Worm (Caenorhabditis elegans): ENCODE measurements around the gene ant-1.1.

The ant-1.1 gene

ce11 chrIII:13464493-13465362 lies 1.8 kb downstream of the ant-1.1 start, which contains the start of gene kel-3 (continued):
- peak; percentile 98 for TF ChIP-seq hrde-1 (tag; optimal IDR thresholded peaks at IDR 0.05; ENCODE audit: borderline replicate concordance)
- TF ChIP-seq lag-1 (GFP tag; IDR thresholded peaks at IDR 0.05) = no peak
- peak; percentile 97 for TF ChIP-seq unc-130 (GFP tag; optimal IDR thresholded peaks at IDR 0.05)
- TF ChIP-seq snpc-1.1 (tag; optimal IDR thresholded peaks at IDR 0.05; ENCODE audit: insufficient read depth) = peak; percentile 57
- peak; percentile 92 for TF ChIP-seq F57C9.4 (tag; optimal IDR thresholded peaks at IDR 0.05)
- TF ChIP-seq die-1 (tag; optimal IDR thresholded peaks at IDR 0.05) = peak; percentile 78
- TF ChIP-seq B0019.2 (GFP tag; conservative IDR thresholded peaks at IDR 0.05) = 0 out of 2 replicates have a peak, but pooled peaks have one; percentile 42
- peak; percentile 81 for TF ChIP-seq atf-7 (tag; optimal IDR thresholded peaks at IDR 0.05)
- 0 out of 2 replicates have a peak, but pooled peaks have one; percentile 57 for TF ChIP-seq F37B4.10 (GFP tag; IDR thresholded peaks at IDR 0.05)
- TF ChIP-seq lin-26 (GFP tag; IDR thresholded peaks at IDR 0.05) = peak; percentile 92
- TF ChIP-seq ztf-25 (GFP tag; IDR thresholded peaks at IDR 0.05) = peak; percentile 80

ce11 chrIII:13465918-13466592 lies 3.1 kb downstream of the ant-1.1 start, which contains the start of gene cdk-5:
cdk-5 (minus strand) TSS chrIII:13466342.
- TF ChIP-seq F10E7.11 (tag; optimal IDR thresholded peaks at IDR 0.05) = no peak
- no peak for TF ChIP-seq ZK185.1 (tag; optimal IDR thresholded peaks at IDR 0.05; ENCODE audit: poor library complexity, severe bottlenecking)
- peak; percentile 96 for TF ChIP-seq ztf-18 (tag; optimal IDR thresholded peaks at IDR 0.05)
- no peak for TF ChIP-seq lag-1 (GFP tag; IDR thresholded peaks at IDR 0.05)
- TF ChIP-seq rpc-1 (optimal IDR thresholded peaks at IDR 0.05) = no peak
- no peak for TF ChIP-seq rpc-1 (tag; optimal IDR thresholded peaks at IDR 0.05)
- TF ChIP-seq let-607 (tag; optimal IDR thresholded peaks at IDR 0.05) = peak in 1 of 2 experiments; percentile 46
- TF ChIP-seq rcor-1 (GFP tag; IDR thresholded peaks at IDR 0.05) = peak; percentile 67
- peak; percentile 72; the same call in 1 of the 2 replicates for TF ChIP-seq D2030.7 (GFP tag; IDR thresholded peaks at IDR 0.05)
- no peak for TF ChIP-seq tbx-9 (tag; optimal IDR thresholded peaks at IDR 0.05; ENCODE audit: borderline replicate concordance)
- TF ChIP-seq C06A6.2 (GFP tag; conservative IDR thresholded peaks at IDR 0.05) = no peak
- TF ChIP-seq cebp-1 (GFP tag; IDR thresholded peaks at IDR 0.05) = no peak
- TF ChIP-seq cebp-1 (tag; optimal IDR thresholded peaks at IDR 0.05) = peak; percentile 68
- TF ChIP-seq efl-1 (GFP tag; optimal IDR thresholded peaks at IDR 0.05) = peak; percentile 4
- peak; percentile 87; the same call in 1 of the 2 replicates for TF ChIP-seq Y53G8AR.9 (GFP tag; conservative IDR thresholded peaks at IDR 0.05)
- no peak for TF ChIP-seq mxl-1 (tag; optimal IDR thresholded peaks at IDR 0.05)
- TF ChIP-seq zim-3 (tag; optimal IDR thresholded peaks at IDR 0.05) = no peak
- peak in 1 of 3 experiments; percentile 82 for TF ChIP-seq lin-35 (GFP tag; optimal IDR thresholded peaks at IDR 0.05)
- no peak for TF ChIP-seq T07F8.4 (tag; optimal IDR thresholded peaks at IDR 0.05)
- peak; percentile 15 for TF ChIP-seq madf-10 (tag; optimal IDR thresholded peaks at IDR 0.05)
- peak; percentile 75 for TF ChIP-seq F33H1.4 (GFP tag; IDR thresholded peaks at IDR 0.05)
- TF ChIP-seq F57A8.1 (GFP tag; optimal IDR thresholded peaks at IDR 0.05) = no peak
- TF ChIP-seq Y95B8A.8 (GFP tag; IDR thresholded peaks at IDR 0.05) = no peak
- TF ChIP-seq mel-28 (tag; optimal IDR thresholded peaks at IDR 0.05; ENCODE audit: borderline replicate concordance) = no peak
- TF ChIP-seq repo-1 (tag; optimal IDR thresholded peaks at IDR 0.05) = peak; percentile 69
- no peak for TF ChIP-seq snpc-1.1 (tag; optimal IDR thresholded peaks at IDR 0.05; ENCODE audit: insufficient read depth)
- peak; percentile 58; the same call in 1 of the 2 replicates for TF ChIP-seq ceh-100 (GFP tag; IDR thresholded peaks at IDR 0.05)
- peak; percentile 24 for TF ChIP-seq snpc-1.3 (tag; optimal IDR thresholded peaks at IDR 0.05; ENCODE audit: insufficient read depth)
- peak; percentile 19 for TF ChIP-seq K12H6.12 (tag; optimal IDR thresholded peaks at IDR 0.05)
- TF ChIP-seq ztf-26 (tag; optimal IDR thresholded peaks at IDR 0.05) = no peak
- peak; percentile 51 for TF ChIP-seq lsl-1 (GFP tag; optimal IDR thresholded peaks at IDR 0.05)
- no peak for TF ChIP-seq ceh-91 (GFP tag; IDR thresholded peaks at IDR 0.05)
- TF ChIP-seq F39B2.1 (GFP tag; IDR thresholded peaks at IDR 0.05) = no peak
- TF ChIP-seq snpc-3.4 (tag; optimal IDR thresholded peaks at IDR 0.05) = peak; percentile 72
